Worm (Caenorhabditis elegans) whole organism, L4/young adult: ENCODE results near the gene Y116A8C.23.

ENCODE experiments used
- dao-5 ChIP-seq: sonication (generic microtip); optimal IDR thresholded peaks from 2 replicates; lab custom pipeline; 2016; ENCODE audit warnings: missing genotype, missing genetic modification characterization, moderate library complexity, missing compliant biosample characterization
- him-1 ChIP-seq: sonication (generic microtip); optimal IDR thresholded peaks from 2 replicates; lab custom pipeline; 2016; ENCODE audit warnings: missing genotype, missing genetic modification reagents, missing genetic modification characterization, missing compliant biosample characterization

DNA sequence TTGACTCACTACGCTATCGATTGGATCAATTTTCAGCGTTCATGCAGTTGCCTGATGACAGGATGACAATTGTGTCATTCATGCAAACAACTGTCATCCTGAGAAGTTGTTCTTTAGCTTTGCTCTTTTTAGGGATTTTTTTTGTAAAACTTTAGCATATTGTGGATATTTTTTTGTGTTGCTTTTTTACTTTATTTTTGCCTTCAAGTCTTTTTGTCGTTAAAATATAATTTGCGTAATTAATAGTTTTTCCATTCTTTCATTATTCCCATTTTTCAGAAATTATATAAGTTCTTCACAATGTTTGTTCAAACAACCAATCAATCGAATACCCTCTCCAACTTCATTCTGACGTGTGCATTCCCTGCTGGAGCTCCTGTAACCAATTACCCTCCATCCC lies 12.7 kb upstream of the Y116A8C.23 start, which contains the start of gene Y116A8C.20:
- TF ChIP-seq dao-5 (tag; lab: Kevin White, UChicago) (no peak), him-1 (tag; lab: Kevin White, UChicago) (no peak)
